Worm (Caenorhabditis elegans) whole organism, L3 larva: ENCODE results near the gene far-4.

Source experiments
- aly-2 ChIP-seq: fragments of 150-350 bp; optimal IDR thresholded peaks from 2 replicates; lab custom pipeline; 2014; ENCODE audit warnings: missing biosample characterization, missing genetic modification characterization
- lin-39 ChIP-seq: fragments of 150-350 bp; optimal IDR thresholded peaks from 2 replicates; lab custom pipeline; 2018; ENCODE audit warnings: missing biosample characterization, missing genetic modification reagents, missing genetic modification characterization
- nhr-11 ChIP-seq: fragments of 150-350 bp; optimal IDR thresholded peaks from 2 replicates; lab custom pipeline; 2014; ENCODE audit warnings: missing biosample characterization, missing genetic modification characterization
- nhr-12 ChIP-seq: fragments of 150-350 bp; optimal IDR thresholded peaks from 2 replicates; lab custom pipeline; 2014; ENCODE audit warnings: missing biosample characterization, missing genetic modification characterization
- nhr-237 ChIP-seq: fragments of 150-350 bp; optimal IDR thresholded peaks from 2 replicates; lab custom pipeline; 2014; ENCODE audit warnings: missing biosample characterization, missing genetic modification characterization
- pqm-1 ChIP-seq: fragments of 150-350 bp; optimal IDR thresholded peaks from 2 replicates; lab custom pipeline; 2017; ENCODE audit warnings: missing biosample characterization, missing genetic modification characterization, inconsistent platforms
- snpc-4 ChIP-seq: fragments of 150-350 bp; optimal IDR thresholded peaks from 2 replicates; lab custom pipeline; 2014; ENCODE audit warnings: missing biosample characterization, missing genetic modification characterization

- no peak for TF ChIP-seq snpc-4 (tag; lab: Kevin White, UChicago)
- TF ChIP-seq nhr-12 (tag; lab: Kevin White, UChicago): no peak
- no peak for TF ChIP-seq lin-39 (tag; lab: Kevin White, UChicago)
- no peak for TF ChIP-seq aly-2
- TF ChIP-seq nhr-11 (tag; lab: Kevin White, UChicago): no peak
- no peak for TF ChIP-seq nhr-237 (tag; lab: Kevin White, UChicago)
- TF ChIP-seq pqm-1 (tag; lab: Kevin White, UChicago): no peak
Measured at ce11 chrV:13021540-13021939, 22.1 kb upstream of the far-4 start.
